Fruit fly (Drosophila melanogaster) whole organism, embryonic: Measurements from ENCODE around the gene St2.

Source experiments
- Asciz ChIP-seq: fragments of 200-800 bp; sonication (Bioruptor generic); optimal IDR thresholded peaks from 2 replicates; lab custom pipeline; 2017; ENCODE audit warnings: missing biosample characterization, mild to moderate bottlenecking, missing genetic modification characterization, missing genetic modification reagents
- Atf6 ChIP-seq: fragments of 200-800 bp; sonication (Bioruptor generic); IDR thresholded peaks from 2 replicates; pipeline ENCODE4 v1.3.6; 2022; ENCODE audit warnings: missing biosample characterization, missing genetic modification characterization
- BtbVII ChIP-seq: fragments of 200-800 bp; sonication (Bioruptor generic); optimal IDR thresholded peaks from 3 replicates; lab custom pipeline; 2017; ENCODE audit warnings: missing biosample characterization, mild to moderate bottlenecking, missing genetic modification characterization
- CG10366 ChIP-seq: fragments of 200-800 bp; sonication (Bioruptor generic); IDR thresholded peaks from 2 replicates; pipeline ENCODE4 v1.3.6; 2022; ENCODE audit warnings: missing biosample characterization, missing genetic modification characterization
- CG10543 ChIP-seq: fragments of 200-800 bp; sonication (Bioruptor generic); optimal IDR thresholded peaks from 3 replicates; lab custom pipeline; 2017; ENCODE audit warnings: missing biosample characterization, mild to moderate bottlenecking, missing genetic modification characterization, moderate library complexity
- CG12769 ChIP-seq: fragments of 200-800 bp; sonication (Bioruptor generic); optimal IDR thresholded peaks from 2 replicates; lab custom pipeline; 2019; ENCODE audit warnings: missing biosample characterization, mild to moderate bottlenecking, missing genetic modification characterization, moderate library complexity
- CG15269 ChIP-seq: fragments of 200-800 bp; sonication (Bioruptor generic); optimal IDR thresholded peaks from 2 replicates; lab custom pipeline; 2018; ENCODE audit warnings: missing biosample characterization, mild to moderate bottlenecking, missing genetic modification characterization, moderate library complexity
- CG1603 ChIP-seq: fragments of 200-800 bp; sonication (Bioruptor generic); optimal IDR thresholded peaks from 2 replicates; lab custom pipeline; 2019; ENCODE audit warnings: missing biosample characterization, mild to moderate bottlenecking, missing genetic modification characterization, moderate library complexity
- CG1832 ChIP-seq: fragments of 200-800 bp; sonication (Bioruptor generic); optimal IDR thresholded peaks from 2 replicates; lab custom pipeline; 2017; ENCODE audit warnings: missing biosample characterization, mild to moderate bottlenecking, missing genetic modification characterization, inconsistent platforms
- CG6765 ChIP-seq: fragments of 200-800 bp; sonication (Bioruptor generic); optimal IDR thresholded peaks from 3 replicates; lab custom pipeline; 2017; ENCODE audit warnings: missing biosample characterization, mild to moderate bottlenecking, missing genetic modification characterization
- CG7987 ChIP-seq: fragments of 200-800 bp; sonication (Bioruptor generic); optimal IDR thresholded peaks from 2 replicates; lab custom pipeline; 2018; ENCODE audit warnings: missing biosample characterization, mild to moderate bottlenecking, missing genetic modification characterization, moderate library complexity
- CG8478 ChIP-seq: fragments of >200 bp; optimal IDR thresholded peaks from 2 replicates; lab custom pipeline; 2018
- CG8765 ChIP-seq: fragments of 200-800 bp; sonication (Bioruptor generic); IDR thresholded peaks from 2 replicates; pipeline ENCODE4 v1.3.6; 2022; ENCODE audit warnings: missing biosample characterization, missing genetic modification characterization
- CG8944 ChIP-seq: fragments of 200-800 bp; sonication (Bioruptor generic); optimal IDR thresholded peaks from 3 replicates; lab custom pipeline; 2016; ENCODE audit warnings: missing biosample characterization, missing genetic modification characterization
- CG9215 ChIP-seq: fragments of 200-800 bp; sonication (Bioruptor generic); IDR thresholded peaks from 2 replicates; pipeline ENCODE4 v1.3.6; 2022; ENCODE audit warnings: missing biosample characterization, missing genetic modification characterization
- D19B ChIP-seq: fragments of 200-800 bp; sonication (Bioruptor generic); optimal IDR thresholded peaks from 2 replicates; lab custom pipeline; 2017; ENCODE audit warnings: missing biosample characterization, mild to moderate bottlenecking, missing genetic modification characterization
- Doc2 ChIP-seq: fragments of 200-800 bp; sonication (Bioruptor generic); IDR thresholded peaks from 2 replicates; pipeline ENCODE4 v1.3.6; 2022; ENCODE audit warnings: missing biosample characterization, missing genetic modification characterization
- E2f2 ChIP-seq: fragments of 200-800 bp; sonication (Bioruptor generic); IDR thresholded peaks from 2 replicates; pipeline ENCODE4 v1.3.6; 2022; ENCODE audit warnings: missing biosample characterization, missing genetic modification characterization
- ERR ChIP-seq: fragments of 200-800 bp; sonication (Bioruptor generic); optimal IDR thresholded peaks from 2 replicates; lab custom pipeline; 2016; ENCODE audit warnings: missing biosample characterization, missing genetic modification characterization
- Elba2 ChIP-seq: fragments of 200-800 bp; sonication (Bioruptor generic); optimal IDR thresholded peaks from 3 replicates; lab custom pipeline; 2016; ENCODE audit warnings: missing biosample characterization, missing genetic modification characterization
- HLH3B ChIP-seq: fragments of 200-800 bp; sonication (Bioruptor generic); IDR thresholded peaks from 2 replicates; pipeline ENCODE4 v1.3.6; 2022; ENCODE audit warnings: missing biosample characterization, missing genetic modification characterization
- MESR4 ChIP-seq: fragments of 200-800 bp; sonication (Bioruptor generic); optimal IDR thresholded peaks from 2 replicates; lab custom pipeline; 2018; ENCODE audit warnings: missing biosample characterization, mild to moderate bottlenecking, missing genetic modification characterization, moderate library complexity
- Mad ChIP-seq: fragments of 200-800 bp; sonication (Bioruptor generic); optimal IDR thresholded peaks from 2 replicates; lab custom pipeline; 2016; ENCODE audit warnings: missing biosample characterization, missing genetic modification characterization
- Mes4 ChIP-seq: fragments of 200-800 bp; sonication (Bioruptor generic); optimal IDR thresholded peaks from 2 replicates; lab custom pipeline; 2016; ENCODE audit warnings: missing biosample characterization, missing genetic modification characterization
- Myb ChIP-seq: fragments of 200-800 bp; sonication (Bioruptor generic); optimal IDR thresholded peaks from 2 replicates; lab custom pipeline; 2016; ENCODE audit warnings: missing biosample characterization, missing genetic modification characterization
- Opbp ChIP-seq: fragments of 200-800 bp; sonication (Bioruptor generic); IDR thresholded peaks from 3 replicates; pipeline ENCODE4 v1.3.6; 2022; ENCODE audit warnings: missing biosample characterization, missing genetic modification characterization; ENCODE audit not compliant: partially characterized antibody
- Ptx1 ChIP-seq: fragments of 200-800 bp; sonication (Bioruptor generic); IDR thresholded peaks from 2 replicates; pipeline ENCODE4 v1.3.6; 2022; ENCODE audit warnings: missing biosample characterization, missing genetic modification characterization
- Spps ChIP-seq: fragments of 200-800 bp; sonication (Bioruptor generic); optimal IDR thresholded peaks from 2 replicates; lab custom pipeline; 2018; ENCODE audit warnings: missing biosample characterization, mild to moderate bottlenecking, missing genetic modification characterization
- bigmax ChIP-seq: fragments of 200-800 bp; sonication (Bioruptor generic); optimal IDR thresholded peaks from 2 replicates; lab custom pipeline; 2018; ENCODE audit warnings: missing biosample characterization, mild to moderate bottlenecking, missing genetic modification characterization
- caup ChIP-seq: fragments of 200-800 bp; sonication (Bioruptor generic); optimal IDR thresholded peaks from 3 replicates; lab custom pipeline; 2017; ENCODE audit warnings: missing biosample characterization, mild to moderate bottlenecking, missing genetic modification characterization, moderate library complexity; ENCODE audit not compliant: severe bottlenecking
- chn ChIP-seq: fragments of 200-800 bp; sonication (Bioruptor generic); optimal IDR thresholded peaks from 2 replicates; lab custom pipeline; 2016; ENCODE audit warnings: missing biosample characterization, missing genetic modification characterization
- ci ChIP-seq: fragments of 200-800 bp; sonication (Bioruptor generic); IDR thresholded peaks from 3 replicates; pipeline ENCODE4 v1.3.6; 2022; ENCODE audit warnings: missing biosample characterization, missing genetic modification characterization
- corto ChIP-seq: fragments of 200-800 bp; sonication (Bioruptor generic); optimal IDR thresholded peaks from 2 replicates; lab custom pipeline; 2016; ENCODE audit warnings: missing biosample characterization, mild to moderate bottlenecking, missing genetic modification characterization, moderate library complexity
- crol ChIP-seq: fragments of 200-800 bp; sonication (Bioruptor generic); IDR thresholded peaks from 2 replicates; pipeline ENCODE4 v1.3.6; 2022; ENCODE audit warnings: missing biosample characterization, missing genetic modification characterization
- dati ChIP-seq: fragments of 200-800 bp; sonication (Bioruptor generic); IDR thresholded peaks from 2 replicates; pipeline ENCODE4 v1.3.6; 2022; ENCODE audit warnings: missing biosample characterization, missing genetic modification characterization
- dm ChIP-seq: fragments of 200-800 bp; sonication (Bioruptor generic); optimal IDR thresholded peaks from 3 replicates; lab custom pipeline; 2016; ENCODE audit warnings: missing biosample characterization, missing genetic modification characterization
- dmrt99B ChIP-seq: fragments of 200-800 bp; sonication (Bioruptor generic); optimal IDR thresholded peaks from 2 replicates; lab custom pipeline; 2018; ENCODE audit warnings: missing biosample characterization, mild to moderate bottlenecking, missing genetic modification characterization, moderate library complexity
- ems ChIP-seq: fragments of 200-800 bp; sonication (Bioruptor generic); optimal IDR thresholded peaks from 3 replicates; lab custom pipeline; 2016; ENCODE audit warnings: missing biosample characterization, missing genetic modification characterization
- hbn ChIP-seq: fragments of 200-800 bp; sonication (Bioruptor generic); IDR thresholded peaks from 2 replicates; pipeline ENCODE4 v1.3.6; 2022; ENCODE audit warnings: missing biosample characterization, missing genetic modification characterization; ENCODE audit not compliant: partially characterized antibody
- maf-S ChIP-seq: fragments of 200-800 bp; sonication (Bioruptor generic); optimal IDR thresholded peaks from 2 replicates; lab custom pipeline; 2016; ENCODE audit warnings: missing biosample characterization, missing genetic modification characterization
- oc ChIP-seq: fragments of 200-800 bp; sonication (Bioruptor generic); optimal IDR thresholded peaks from 2 replicates; lab custom pipeline; 2018; ENCODE audit warnings: missing biosample characterization, mild to moderate bottlenecking, missing genetic modification characterization, moderate library complexity
- pho ChIP-seq: fragments of 200-800 bp; sonication (Bioruptor generic); optimal IDR thresholded peaks from 2 replicates; lab custom pipeline; 2016; ENCODE audit warnings: missing biosample characterization, missing genetic modification characterization
- pros ChIP-seq: fragments of 200-800 bp; sonication (Bioruptor generic); optimal IDR thresholded peaks from 3 replicates; lab custom pipeline; 2019; ENCODE audit warnings: missing biosample characterization, mild to moderate bottlenecking, missing genetic modification characterization, moderate library complexity
- row ChIP-seq: fragments of 200-800 bp; sonication (Bioruptor generic); IDR thresholded peaks from 3 replicates; pipeline ENCODE4 v1.3.6; 2022; ENCODE audit warnings: missing biosample characterization, missing genetic modification characterization
- sob ChIP-seq: fragments of 200-800 bp; sonication (Bioruptor generic); IDR thresholded peaks from 2 replicates; pipeline ENCODE4 v1.3.6; 2022; ENCODE audit warnings: missing biosample characterization, missing genetic modification characterization
- tap ChIP-seq: fragments of 200-800 bp; optimal IDR thresholded peaks from 3 replicates; lab custom pipeline; 2019; ENCODE audit warnings: missing biosample characterization, mild to moderate bottlenecking, missing genetic modification characterization, moderate library complexity
- tgo ChIP-seq: fragments of 200-800 bp; sonication (Bioruptor generic); IDR thresholded peaks from 3 replicates; pipeline ENCODE4 v1.3.6; 2022; ENCODE audit warnings: missing biosample characterization, missing genetic modification characterization
- tll ChIP-seq, 2 experiments: fragments of 200-800 bp in 1 of 2; fragments of >200 bp in 1 of 2; sonication (Bioruptor generic) in 1 of 2; optimal IDR thresholded peaks; 2 replicates each; lab custom pipeline; 2017 to 2019; ENCODE audit warnings: missing biosample characterization in 2 of 2, missing genetic modification characterization in 2 of 2, mild to moderate bottlenecking in 1 of 2, moderate library complexity in 1 of 2
- tna ChIP-seq: fragments of 200-800 bp; sonication (Bioruptor generic); IDR thresholded peaks from 2 replicates; pipeline ENCODE4 v1.3.6; 2022; ENCODE audit warnings: missing biosample characterization, missing genetic modification characterization; ENCODE audit not compliant: partially characterized antibody
- wor ChIP-seq: fragments of 200-800 bp; sonication (Bioruptor generic); IDR thresholded peaks from 2 replicates; pipeline ENCODE4 v1.3.6; 2022; ENCODE audit warnings: missing biosample characterization, missing genetic modification characterization

Gene St2

dm6 chr3R:9246879-9247621, 4.6 kb upstream of the St2 start (continued):
- TF ChIP-seq wor (GFP tag; lab: Robert Waterston, UW) (peak; percentile 55), caup (no peak), ems (GFP tag; lab: Kevin White, UChicago) (peak; percentile 51), corto (GFP tag; lab: Kevin White, UChicago) (peak; percentile 39), CG12769 (no peak), Opbp (no peak), Elba2 (no peak), pho (peak; percentile 24), tll (GFP tag; optimal IDR thresholded peaks at IDR 0.05; lab: Kevin White, UChicago) (no peak), Doc2 (GFP tag; lab: Robert Waterston, UW) (no peak), oc (tag; lab: Kevin White, UChicago) (peak; percentile 87), Ptx1 (GFP tag; lab: Robert Waterston, UW) (peak; percentile 46), ci (peak; percentile 78), MESR4 (GFP tag; lab: Kevin White, UChicago) (no peak), BtbVII (GFP tag; lab: Kevin White, UChicago) (peak; percentile 35), HLH3B (GFP tag; lab: Robert Waterston, UW) (peak; percentile 65; the same call in 1 of the 2 replicates), Spps (tag; lab: Kevin White, UChicago) (peak; percentile 81), Myb (peak; percentile 15), CG1603 (tag; lab: Kevin White, UChicago) (peak; percentile 51), D19B (no peak), CG8765 (GFP tag; lab: Robert Waterston, UW) (no peak), Atf6 (GFP tag; lab: Robert Waterston, UW) (peak; percentile 53; the same call in 1 of the 2 replicates), row (GFP tag; lab: Robert Waterston, UW) (peak; percentile 77), Mes4 (GFP tag; lab: Kevin White, UChicago) (peak; percentile 64), Asciz (GFP tag; lab: Kevin White, UChicago) (peak; percentile 79), CG6765 (GFP tag; lab: Kevin White, UChicago) (no peak), E2f2 (GFP tag; lab: Robert Waterston, UW) (no peak; the same call in 1 of the 2 replicates), dm (GFP tag; lab: Kevin White, UChicago) (peak; percentile 39), hbn (GFP tag; lab: Robert Waterston, UW) (no peak), CG1832 (GFP tag; lab: Kevin White, UChicago) (no peak), dmrt99B (tag; lab: Kevin White, UChicago) (peak; percentile 78), dati (GFP tag; lab: Robert Waterston, UW) (no peak), CG8478 (no peak), CG9215 (GFP tag; lab: Robert Waterston, UW) (no peak), CG15269 (peak; percentile 51), maf-S (no peak), chn (GFP tag; lab: Kevin White, UChicago) (peak; percentile 10), ERR (GFP tag; lab: Kevin White, UChicago) (no peak), tna (GFP tag; lab: Robert Waterston, UW) (no peak), CG8944 (GFP tag; lab: Kevin White, UChicago) (peak; percentile 5), CG10543 (GFP tag; lab: Kevin White, UChicago) (no peak), pros (GFP tag; lab: Kevin White, UChicago) (peak; percentile 93), crol (GFP tag; lab: Robert Waterston, UW) (no peak), CG10366 (no peak), tgo (GFP tag; lab: Robert Waterston, UW) (peak; percentile 15; the same call in 1 of the 3 replicates), Mad (GFP tag; lab: Kevin White, UChicago) (no peak), CG7987 (GFP tag; lab: Kevin White, UChicago) (no peak), sob (GFP tag; lab: Robert Waterston, UW) (peak; percentile 55; the same call in 1 of the 2 replicates), bigmax (GFP tag; lab: Kevin White, UChicago) (no peak), tap (tag; lab: Kevin White, UChicago) (peak; percentile 59)
